Worm (Caenorhabditis elegans) whole organism, L2 larva: ENCODE data around the gene F49H6.12.

Source experiments
- C34F6.9 ChIP-seq: fragments of 150-350 bp; optimal IDR thresholded peaks from 2 replicates; lab custom pipeline; 2014; ENCODE audit warnings: missing biosample characterization, missing genetic modification characterization
- F13H6.1 ChIP-seq: sonication (generic microtip); optimal IDR thresholded peaks from 2 replicates; lab custom pipeline; 2016; ENCODE audit warnings: missing genetic modification characterization, missing compliant biosample characterization
- R02D3.7 ChIP-seq: fragments of 150-350 bp; optimal IDR thresholded peaks from 2 replicates; lab custom pipeline; 2014; ENCODE audit warnings: missing biosample characterization, missing genetic modification characterization
- Y55F3AM.14 ChIP-seq: fragments of 200-800 bp; sonication (Bioruptor generic); optimal IDR thresholded peaks from 2 replicates; lab custom pipeline; 2018; ENCODE audit warnings: mild to moderate bottlenecking, missing genetic modification characterization, missing compliant biosample characterization
- ZK546.5 ChIP-seq: sonication (generic microtip); optimal IDR thresholded peaks from 2 replicates; lab custom pipeline; 2017; ENCODE audit warnings: missing biosample characterization, missing genetic modification characterization
- alr-1 ChIP-seq: fragments of 150-350 bp; optimal IDR thresholded peaks from 2 replicates; lab custom pipeline; 2014; ENCODE audit warnings: missing biosample characterization, missing genetic modification characterization
- aly-2 ChIP-seq: fragments of 150-350 bp; optimal IDR thresholded peaks from 2 replicates; lab custom pipeline; 2014; ENCODE audit warnings: missing biosample characterization, missing genetic modification characterization
- ama-1 ChIP-seq: fragments of 150-350 bp; optimal IDR thresholded peaks from 2 replicates; lab custom pipeline; 2018; ENCODE audit warnings: inconsistent platforms
- blmp-1 ChIP-seq: sonication (generic microtip); optimal IDR thresholded peaks from 2 replicates; lab custom pipeline; 2017; ENCODE audit warnings: missing genetic modification characterization, mild to moderate bottlenecking, missing compliant biosample characterization, antibody characterized with exemption, moderate library complexity; ENCODE audit not compliant: insufficient read depth
- ceh-82 ChIP-seq: fragments of 150-350 bp; optimal IDR thresholded peaks from 2 replicates; lab custom pipeline; 2014; ENCODE audit warnings: missing biosample characterization, missing genetic modification characterization
- crh-2 ChIP-seq: sonication (generic microtip); optimal IDR thresholded peaks from 2 replicates; lab custom pipeline; 2017; ENCODE audit warnings: missing biosample characterization, missing genetic modification characterization
- dmd-4 ChIP-seq: sonication (generic microtip); optimal IDR thresholded peaks from 2 replicates; lab custom pipeline; 2017; ENCODE audit warnings: missing biosample characterization, missing genetic modification characterization
- egl-27 ChIP-seq: sonication (generic microtip); optimal IDR thresholded peaks from 3 replicates; lab custom pipeline; 2017; ENCODE audit warnings: missing biosample characterization, missing genetic modification reagents, missing genetic modification characterization
- elt-3 ChIP-seq: sonication (generic microtip); optimal IDR thresholded peaks from 2 replicates; lab custom pipeline; 2017; ENCODE audit warnings: missing biosample characterization, missing genetic modification characterization
- fos-1 ChIP-seq: fragments of 150-350 bp; optimal IDR thresholded peaks from 2 replicates; lab custom pipeline; 2014; ENCODE audit warnings: missing biosample characterization, missing genetic modification characterization
- gmeb-1 ChIP-seq: fragments of 150-350 bp; optimal IDR thresholded peaks from 2 replicates; lab custom pipeline; 2014; ENCODE audit warnings: missing biosample characterization, missing genetic modification characterization
- lin-39 ChIP-seq: fragments of 150-350 bp; optimal IDR thresholded peaks from 2 replicates; lab custom pipeline; 2014; ENCODE audit warnings: missing biosample characterization, missing genetic modification reagents, missing genetic modification characterization
- lsy-2 ChIP-seq, 2 experiments: fragments of 150-350 bp in 1 of 2; sonication (generic microtip) in 1 of 2; optimal IDR thresholded peaks; 2 replicates each; lab custom pipeline; 2014 to 2017; ENCODE audit warnings: missing biosample characterization in 2 of 2, missing genetic modification characterization in 2 of 2
- mbf-1 ChIP-seq: sonication (generic microtip); optimal IDR thresholded peaks from 2 replicates; lab custom pipeline; 2017; ENCODE audit warnings: missing biosample characterization, missing genetic modification characterization
- mdl-1 ChIP-seq, 2 experiments: fragments of 150-350 bp in 1 of 2; sonication (generic microtip) in 1 of 2; optimal IDR thresholded peaks; 2 replicates each; lab custom pipeline; 2017; ENCODE audit warnings: missing biosample characterization in 2 of 2, missing genetic modification characterization in 2 of 2
- nhr-10 ChIP-seq: sonication (generic microtip); optimal IDR thresholded peaks from 2 replicates; lab custom pipeline; 2017; ENCODE audit warnings: missing biosample characterization, missing genetic modification characterization
- nhr-12 ChIP-seq: fragments of 150-350 bp; optimal IDR thresholded peaks from 2 replicates; lab custom pipeline; 2014; ENCODE audit warnings: missing biosample characterization, missing genetic modification characterization
- nhr-129 ChIP-seq: fragments of 150-350 bp; optimal IDR thresholded peaks from 2 replicates; lab custom pipeline; 2014; ENCODE audit warnings: missing biosample characterization, missing genetic modification characterization
- nhr-21 ChIP-seq: fragments of 150-350 bp; optimal IDR thresholded peaks from 2 replicates; lab custom pipeline; 2014; ENCODE audit warnings: missing biosample characterization, missing genetic modification characterization
- nhr-23 ChIP-seq: fragments of 150-350 bp; optimal IDR thresholded peaks from 2 replicates; lab custom pipeline; 2014; ENCODE audit warnings: missing biosample characterization, missing genetic modification reagents, missing genetic modification characterization
- nhr-237 ChIP-seq: fragments of 150-350 bp; optimal IDR thresholded peaks from 2 replicates; lab custom pipeline; 2014; ENCODE audit warnings: missing biosample characterization, missing genetic modification characterization
- nhr-25 ChIP-seq: fragments of 150-350 bp; sonication (generic microtip); optimal IDR thresholded peaks from 3 replicates; lab custom pipeline; 2014; ENCODE audit warnings: missing biosample characterization, missing genetic modification characterization
- nhr-77 ChIP-seq: fragments of 150-350 bp; optimal IDR thresholded peaks from 2 replicates; lab custom pipeline; 2014; ENCODE audit warnings: missing biosample characterization, missing genetic modification characterization
- sem-4 ChIP-seq: fragments of 150-350 bp; optimal IDR thresholded peaks from 2 replicates; lab custom pipeline; 2014; ENCODE audit warnings: missing biosample characterization, missing genetic modification reagents, missing genetic modification characterization
- skn-1 ChIP-seq: sonication (generic microtip); optimal IDR thresholded peaks from 2 replicates; lab custom pipeline; 2017; ENCODE audit warnings: missing biosample characterization, missing genetic modification characterization
- unc-39 ChIP-seq: fragments of 150-350 bp; optimal IDR thresholded peaks from 2 replicates; lab custom pipeline; 2014; ENCODE audit warnings: missing biosample characterization, missing genetic modification characterization
- unc-62 ChIP-seq: fragments of 150-350 bp; optimal IDR thresholded peaks from 2 replicates; lab custom pipeline; 2014; ENCODE audit warnings: missing biosample characterization, missing genetic modification reagents, missing genetic modification characterization
- zag-1 ChIP-seq: fragments of 150-350 bp; optimal IDR thresholded peaks from 2 replicates; lab custom pipeline; 2014; ENCODE audit warnings: missing biosample characterization, missing genetic modification characterization
- ztf-1 ChIP-seq: fragments of 200-800 bp; sonication (Bioruptor generic); conservative IDR thresholded peaks from 2 replicates; pipeline ENCODE4 v1.3.6; 2022; ENCODE audit warnings: missing genetic modification characterization, missing compliant biosample characterization
- ztf-11 ChIP-seq: sonication (generic microtip); optimal IDR thresholded peaks from 2 replicates; lab custom pipeline; 2017; ENCODE audit warnings: missing biosample characterization, missing genetic modification characterization
- ztf-4 ChIP-seq: fragments of 150-350 bp; optimal IDR thresholded peaks from 2 replicates; lab custom pipeline; 2014; ENCODE audit warnings: missing biosample characterization, missing genetic modification characterization

F49H6.12 gene

ce11 chrV:17000635-17001034 lies 20.6 kb downstream of the F49H6.12 start:
- no peak for TF ChIP-seq unc-62
- TF ChIP-seq Y55F3AM.14 (GFP tag; lab: Kevin White, UChicago): no peak
- no peak for TF ChIP-seq ztf-11
- TF ChIP-seq nhr-25 (tag; lab: Kevin White, UChicago): no peak
- no peak for TF ChIP-seq F13H6.1 (tag; lab: Kevin White, UChicago)
- no peak for TF ChIP-seq nhr-21 (tag; lab: Kevin White, UChicago)
- TF ChIP-seq R02D3.7 (tag; lab: Kevin White, UChicago): no peak
- no peak for TF ChIP-seq blmp-1 (tag; lab: Kevin White, UChicago)
- TF ChIP-seq zag-1 (tag; lab: Kevin White, UChicago): no peak
- no peak for TF ChIP-seq nhr-129 (tag; lab: Kevin White, UChicago)
- TF ChIP-seq alr-1 (tag; lab: Kevin White, UChicago): no peak
- TF ChIP-seq dmd-4: no peak
- TF ChIP-seq ztf-1 (GFP tag; lab: Robert Waterston, UW): no peak
- TF ChIP-seq elt-3: no peak
- TF ChIP-seq nhr-10 (tag; lab: Kevin White, UChicago): no peak
- no peak for TF ChIP-seq nhr-12
- no peak for TF ChIP-seq fos-1
- TF ChIP-seq, all 48 proteins: peak for 0

DNA sequence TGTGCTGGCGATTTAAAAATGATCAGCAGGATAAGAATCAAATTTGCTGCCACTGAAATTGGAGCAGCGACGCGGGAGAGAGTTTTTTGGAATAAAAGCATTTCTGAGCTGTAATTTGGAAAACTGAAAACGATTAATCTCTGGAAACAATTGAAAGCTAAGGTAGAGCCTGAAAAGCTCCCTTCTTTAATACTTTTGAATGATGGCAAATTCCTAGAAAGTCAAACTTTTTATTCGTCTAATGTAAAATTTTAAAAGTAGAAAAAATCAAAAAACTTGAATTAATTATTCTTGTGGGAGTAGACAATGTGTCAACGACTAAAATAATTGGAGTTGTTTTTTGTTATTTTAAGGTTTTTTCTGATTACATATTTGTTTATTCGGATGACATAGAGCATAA lies 21.1 kb downstream of the F49H6.12 start, which contains the start of gene str-217:
Gene str-217, minus strand, starts transcription at position 101 of the 400 bp plus-strand sequence.
- TF ChIP-seq ceh-82 (tag; lab: Kevin White, UChicago) (no peak), ZK546.5 (tag; lab: Kevin White, UChicago) (no peak), nhr-77 (tag; lab: Kevin White, UChicago) (no peak), nhr-25 (tag; lab: Kevin White, UChicago) (no peak), mbf-1 (tag; lab: Kevin White, UChicago) (no peak), F13H6.1 (tag; lab: Kevin White, UChicago) (no peak), unc-62 (no peak), egl-27 (tag; lab: Kevin White, UChicago) (no peak)
- TF ChIP-seq, all 48 proteins: peak for 0

- TF ChIP-seq ztf-4 (tag; lab: Kevin White, UChicago): no peak
- TF ChIP-seq, all 48 proteins: peak for 0
Observed at ce11 chrV:16992383-16992782, 28.9 kb downstream of the F49H6.12 start.

DNA sequence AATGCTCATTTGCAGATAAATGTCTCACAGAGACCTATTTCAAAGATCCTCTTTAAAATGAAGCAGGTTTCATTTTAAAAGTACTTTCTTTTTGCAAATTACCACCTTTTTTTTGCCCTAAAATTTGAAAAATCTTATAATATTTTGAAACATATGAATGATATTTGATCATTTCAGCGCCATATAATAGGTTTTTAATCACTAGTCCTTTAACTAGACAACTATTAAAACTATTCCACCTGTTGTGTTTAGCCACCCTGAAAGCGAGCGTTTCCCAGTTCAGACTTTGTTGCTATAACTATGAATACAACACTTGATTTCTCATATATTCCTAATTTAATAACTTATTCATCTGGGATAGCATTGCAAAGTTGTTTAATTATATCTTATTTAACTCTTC lies 29.5 kb downstream of the F49H6.12 start, which contains the start of gene srz-95:
Gene srz-95, plus strand, starts transcription at position 301 of the 400 bp plus-strand sequence.
- TF ChIP-seq R02D3.7 (tag; lab: Kevin White, UChicago) (no peak), C34F6.9 (tag; lab: Kevin White, UChicago) (no peak), lsy-2 (tag; optimal IDR thresholded peaks at IDR 0.05; lab: Kevin White, UChicago) (no peak), mbf-1 (tag; lab: Kevin White, UChicago) (no peak), alr-1 (tag; lab: Kevin White, UChicago) (no peak), gmeb-1 (tag; lab: Kevin White, UChicago) (no peak), lin-39 (tag; lab: Kevin White, UChicago) (no peak), skn-1 (tag; lab: Kevin White, UChicago) (no peak), Y55F3AM.14 (GFP tag; lab: Kevin White, UChicago) (no peak)
- TF ChIP-seq, all 48 proteins: peak for 0

DNA sequence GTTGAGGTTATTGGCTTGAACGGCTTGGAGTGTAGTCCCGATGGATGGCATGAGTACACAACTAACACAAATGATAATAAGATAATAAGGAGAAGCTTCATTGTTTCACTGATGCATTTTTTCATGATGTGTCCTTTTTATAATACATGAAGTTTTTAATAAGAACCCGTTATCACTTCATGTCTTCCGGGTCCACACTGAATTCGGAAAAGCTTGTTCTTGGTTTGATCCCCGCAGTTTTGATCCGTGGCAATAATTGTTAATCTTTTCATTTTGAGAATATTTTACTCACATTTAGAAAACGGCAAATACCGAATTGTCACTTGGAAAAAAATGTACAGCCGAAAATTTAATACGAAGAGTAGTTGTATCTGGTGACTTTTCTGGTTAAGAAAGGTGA lies 32.6 kb downstream of the F49H6.12 start, which contains the start of gene Y102A5C.27:
Gene Y102A5C.27, minus strand, starts transcription at position 101 of the 400 bp plus-strand sequence.
- TF ChIP-seq mbf-1 (tag; lab: Kevin White, UChicago) (no peak), aly-2 (tag; lab: Kevin White, UChicago) (no peak), alr-1 (tag; lab: Kevin White, UChicago) (no peak), sem-4 (no peak), crh-2 (tag; lab: Kevin White, UChicago) (no peak), fos-1 (no peak), nhr-237 (tag; lab: Kevin White, UChicago) (no peak), ama-1 (lab: Kevin White, UChicago) (no peak), mdl-1 (tag; optimal IDR thresholded peaks at IDR 0.05; lab: Kevin White, UChicago) (no peak), unc-39 (tag; lab: Kevin White, UChicago) (no peak), nhr-23 (no peak), ZK546.5 (tag; lab: Kevin White, UChicago) (no peak), elt-3 (no peak)
